Fruit fly (Drosophila melanogaster): ENCODE results near the gene ear.
A peak's percentile ranks its signal among the peaks of the same experiment; 100 is the strongest.

ear gene

dm6 chr3R:15342926-15343685, 22.6 kb downstream of the ear start, which contains the start of gene Nagk (continued):
- TF ChIP-seq eve (GFP tag; optimal IDR thresholded peaks at IDR 0.05) (no peak), CG2875 (GFP tag; optimal IDR thresholded peaks at IDR 0.05) (peak; percentile 27), gfzf (GFP tag; optimal IDR thresholded peaks at IDR 0.05) (no peak), bowl (GFP tag; IDR thresholded peaks at IDR 0.05) (no peak), CG10321 (GFP tag; IDR thresholded peaks at IDR 0.05) (no peak), pan (optimal IDR thresholded peaks at IDR 0.05) (peak in 1 of 2 experiments; percentile 27), pan (GFP tag; optimal IDR thresholded peaks at IDR 0.05 in 1 of 2, IDR thresholded peaks at IDR 0.05 in 1 of 2) (peak in 1 of 2 experiments; percentile 55), bbx (GFP tag; IDR thresholded peaks at IDR 0.05; ENCODE audit: partially characterized antibody) (peak; percentile 45), CG12219 (GFP tag; optimal IDR thresholded peaks at IDR 0.05) (no peak), CG13775 (GFP tag; optimal IDR thresholded peaks at IDR 0.05) (peak; percentile 79), ind (GFP tag; optimal IDR thresholded peaks at IDR 0.05) (peak; percentile 59), Trl (optimal IDR thresholded peaks at IDR 0.05) (no peak), Trl (GFP tag; optimal IDR thresholded peaks at IDR 0.05) (peak; percentile 37), pb (GFP tag; optimal IDR thresholded peaks at IDR 0.05) (no peak), CG12299 (tag; optimal IDR thresholded peaks at IDR 0.05) (no peak), CG14860 (GFP tag; IDR thresholded peaks at IDR 0.05; ENCODE audit: partially characterized antibody) (no peak), ro (GFP tag; IDR thresholded peaks at IDR 0.05) (no peak), CG8359 (GFP tag; optimal IDR thresholded peaks at IDR 0.05; ENCODE audit: borderline replicate concordance) (no peak), nerfin-1 (tag; optimal IDR thresholded peaks at IDR 0.05) (peak; percentile 28), Bteb2 (GFP tag; optimal IDR thresholded peaks at IDR 0.05) (peak; percentile 50), CG6813 (GFP tag; optimal IDR thresholded peaks at IDR 0.05) (no peak), CG17912 (GFP tag; optimal IDR thresholded peaks at IDR 0.05) (no peak), ab (GFP tag; optimal IDR thresholded peaks at IDR 0.05) (no peak), CG8281 (tag; optimal IDR thresholded peaks at IDR 0.05) (peak; percentile 1), CG3995 (GFP tag; optimal IDR thresholded peaks at IDR 0.05) (no peak), H15 (GFP tag; IDR thresholded peaks at IDR 0.05) (peak; percentile 5; the same call in 1 of the 3 replicates), CG13894 (tag; optimal IDR thresholded peaks at IDR 0.05) (peak; percentile 39), CG34224 (GFP tag; IDR thresholded peaks at IDR 0.05; ENCODE audit: partially characterized antibody) (no peak), Hr51 (GFP tag; optimal IDR thresholded peaks at IDR 0.05) (peak; percentile 13 to 68), CG5953 (GFP tag; IDR thresholded peaks at IDR 0.05) (0 out of 2 replicates have a peak, but pooled peaks have one; percentile 40), ATbp (GFP tag; optimal IDR thresholded peaks at IDR 0.05) (no peak), ranshi (GFP tag; IDR thresholded peaks at IDR 0.05) (peak; percentile 8; the same call in 1 of the 2 replicates), dmrt11E (tag; optimal IDR thresholded peaks at IDR 0.05) (peak; percentile 34), CG17802 (tag; optimal IDR thresholded peaks at IDR 0.05) (peak; percentile 7), Mrtf (GFP tag; IDR thresholded peaks at IDR 0.05) (peak; percentile 5; the same call in 1 of the 3 replicates), HHEX (GFP tag; optimal IDR thresholded peaks at IDR 0.05) (peak; percentile 27), cato (GFP tag; optimal IDR thresholded peaks at IDR 0.05; ENCODE audit: borderline replicate concordance) (peak; percentile 41), CG10267 (tag; optimal IDR thresholded peaks at IDR 0.05) (peak; percentile 79), br (optimal IDR thresholded peaks at IDR 0.05) (no peak), Myb (GFP tag; optimal IDR thresholded peaks at IDR 0.05) (peak; percentile 33), fd96Cb (tag; optimal IDR thresholded peaks at IDR 0.05) (peak; percentile 41), CTCF (GFP tag; optimal IDR thresholded peaks at IDR 0.05) (no peak), Fer1 (GFP tag; optimal IDR thresholded peaks at IDR 0.05) (peak; percentile 37), Ssrp (tag; optimal IDR thresholded peaks at IDR 0.05) (peak; percentile 49), CG1233 (GFP tag; optimal IDR thresholded peaks at IDR 0.05) (peak; percentile 61), kni (GFP tag; optimal IDR thresholded peaks at IDR 0.05) (no peak), CkIIα-i1 (GFP tag; IDR thresholded peaks at IDR 0.05) (no peak), sob (GFP tag; IDR thresholded peaks at IDR 0.05) (0 out of 2 replicates have a peak, but pooled peaks have one; percentile 27), Sin3A (optimal IDR thresholded peaks at IDR 0.05) (no peak), sisA (GFP tag; IDR thresholded peaks at IDR 0.05) (0 out of 2 replicates have a peak, but pooled peaks have one; percentile 30)
